Fruit fly (Drosophila melanogaster) whole organism, prepupa: ENCODE measurements around the gene mth.

Experiments used
- CG10669 ChIP-seq: fragments of 200-800 bp; sonication (Bioruptor generic); optimal IDR thresholded peaks from 3 replicates; lab custom pipeline; 2018; ENCODE audit warnings: missing biosample characterization, mild to moderate bottlenecking, missing genetic modification characterization, moderate library complexity
- CG11294 ChIP-seq: fragments of 200-800 bp; sonication (Bioruptor generic); IDR thresholded peaks from 2 replicates; pipeline ENCODE4 v1.3.6; 2022; ENCODE audit warnings: missing biosample characterization, missing genetic modification characterization
- CG11762 ChIP-seq: fragments of 200-800 bp; sonication (Bioruptor generic); optimal IDR thresholded peaks from 3 replicates; lab custom pipeline; 2016; ENCODE audit warnings: missing biosample characterization, missing genetic modification characterization; ENCODE audit not compliant: insufficient read depth
- CG11902 ChIP-seq: fragments of 200-800 bp; sonication (Bioruptor generic); optimal IDR thresholded peaks from 3 replicates; lab custom pipeline; 2016; ENCODE audit warnings: missing biosample characterization, missing genetic modification characterization
- CG15336 ChIP-seq: fragments of 200-800 bp; sonication (Bioruptor generic); IDR thresholded peaks from 2 replicates; pipeline ENCODE4 v1.3.6; 2022; ENCODE audit warnings: missing biosample characterization, missing genetic modification characterization
- CG1621 ChIP-seq: fragments of 200-800 bp; sonication (Bioruptor generic); optimal IDR thresholded peaks from 3 replicates; lab custom pipeline; 2018; ENCODE audit warnings: missing biosample characterization, mild to moderate bottlenecking, missing genetic modification characterization
- CG3032 ChIP-seq: fragments of 200-800 bp; optimal IDR thresholded peaks from 2 replicates; lab custom pipeline; 2019; ENCODE audit warnings: missing biosample characterization, mild to moderate bottlenecking, missing genetic modification characterization, moderate library complexity
- CG31627 ChIP-seq: fragments of 200-800 bp; sonication (Bioruptor generic); optimal IDR thresholded peaks from 3 replicates; lab custom pipeline; 2016; ENCODE audit warnings: missing biosample characterization, missing genetic modification characterization
- CG32006 ChIP-seq: fragments of 200-800 bp; sonication (Bioruptor generic); optimal IDR thresholded peaks from 3 replicates; lab custom pipeline; 2017; ENCODE audit warnings: missing biosample characterization, mild to moderate bottlenecking, missing genetic modification characterization
- CG6163 ChIP-seq: fragments of 200-800 bp; sonication (Bioruptor generic); IDR thresholded peaks from 3 replicates; pipeline ENCODE4 v1.3.6; 2022; ENCODE audit warnings: missing biosample characterization, missing genetic modification characterization
- CG6276 ChIP-seq: fragments of 200-800 bp; sonication (Bioruptor generic); optimal IDR thresholded peaks from 2 replicates; lab custom pipeline; 2017; ENCODE audit warnings: missing biosample characterization, mild to moderate bottlenecking, missing genetic modification characterization
- CG6808 ChIP-seq: fragments of 200-800 bp; sonication (Bioruptor generic); optimal IDR thresholded peaks from 3 replicates; lab custom pipeline; 2017; ENCODE audit warnings: missing biosample characterization, missing genetic modification characterization, mild to moderate bottlenecking, moderate library complexity, missing genetic modification reagents
- CG8119 ChIP-seq: fragments of 200-800 bp; sonication (Bioruptor generic); IDR thresholded peaks from 3 replicates; pipeline ENCODE4 v1.3.6; 2022; ENCODE audit warnings: missing biosample characterization, missing genetic modification characterization
- CG8632 ChIP-seq: fragments of 200-800 bp; sonication (Bioruptor generic); optimal IDR thresholded peaks from 3 replicates; lab custom pipeline; 2016; ENCODE audit warnings: missing biosample characterization, missing genetic modification characterization
- CG9139 ChIP-seq: fragments of 200-800 bp; sonication (Bioruptor generic); optimal IDR thresholded peaks from 3 replicates; lab custom pipeline; 2017; ENCODE audit warnings: missing biosample characterization, mild to moderate bottlenecking, missing genetic modification characterization
- Eip78C ChIP-seq: fragments of 200-800 bp; sonication (Bioruptor generic); peaks from one replicate; lab custom pipeline; 2016; ENCODE audit warnings: missing biosample characterization, missing genetic modification characterization
- Gug ChIP-seq: fragments of 200-800 bp; sonication (Bioruptor generic); IDR thresholded peaks from 2 replicates; pipeline ENCODE4 v1.3.6; 2022; ENCODE audit warnings: missing biosample characterization, missing genetic modification characterization
- Hr38 ChIP-seq: sonication (Bioruptor generic); optimal IDR thresholded peaks from 2 replicates; lab custom pipeline; 2016; ENCODE audit warnings: missing biosample characterization, missing genetic modification characterization
- Hr39 ChIP-seq: fragments of 200-800 bp; sonication (Bioruptor generic); optimal IDR thresholded peaks from 2 replicates; lab custom pipeline; 2016; ENCODE audit warnings: missing biosample characterization, missing genetic modification characterization
- Hr4 ChIP-seq: fragments of 200-800 bp; sonication (Bioruptor generic); optimal IDR thresholded peaks from 3 replicates; lab custom pipeline; 2016; ENCODE audit warnings: missing biosample characterization, missing genetic modification characterization
- Met ChIP-seq: fragments of 200-800 bp; sonication (Bioruptor generic); optimal IDR thresholded peaks from 3 replicates; lab custom pipeline; 2016; ENCODE audit warnings: missing biosample characterization, missing genetic modification characterization
- OdsH ChIP-seq: fragments of 200-800 bp; sonication (Bioruptor generic); optimal IDR thresholded peaks from 3 replicates; lab custom pipeline; 2016; ENCODE audit warnings: missing biosample characterization, missing genetic modification characterization
- Sox102F ChIP-seq: fragments of 200-800 bp; sonication (Bioruptor generic); optimal IDR thresholded peaks from 2 replicates; lab custom pipeline; 2016; ENCODE audit warnings: missing biosample characterization, mild to moderate bottlenecking, missing genetic modification characterization
- Sox14 ChIP-seq: fragments of 200-800 bp; sonication (Bioruptor generic); optimal IDR thresholded peaks from 3 replicates; lab custom pipeline; 2016; ENCODE audit warnings: missing biosample characterization, missing genetic modification characterization
- cyc ChIP-seq: fragments of 200-800 bp; sonication (Bioruptor generic); optimal IDR thresholded peaks from 3 replicates; lab custom pipeline; 2016; ENCODE audit warnings: missing biosample characterization, missing genetic modification characterization
- dsx ChIP-seq: fragments of 200-800 bp; optimal IDR thresholded peaks from 3 replicates; lab custom pipeline; 2019; ENCODE audit warnings: missing biosample characterization, mild to moderate bottlenecking, missing genetic modification characterization, moderate library complexity; ENCODE audit not compliant: poor library complexity, severe bottlenecking
- eg ChIP-seq: fragments of 200-800 bp; sonication (Bioruptor generic); IDR thresholded peaks from 3 replicates; pipeline ENCODE4 v1.3.6; 2022; ENCODE audit warnings: missing biosample characterization, missing genetic modification characterization
- esn ChIP-seq: fragments of 200-800 bp; sonication (Bioruptor generic); optimal IDR thresholded peaks from 2 replicates; lab custom pipeline; 2016; ENCODE audit warnings: missing biosample characterization, mild to moderate bottlenecking, missing genetic modification characterization, moderate library complexity
- net ChIP-seq: fragments of 200-800 bp; sonication (Bioruptor generic); optimal IDR thresholded peaks from 3 replicates; lab custom pipeline; 2016; ENCODE audit warnings: missing biosample characterization, missing genetic modification characterization
- ss ChIP-seq, 2 experiments: fragments of 200-800 bp; sonication (Bioruptor generic); optimal IDR thresholded peaks; 2 replicates in 1 of 2; 3 replicates in 1 of 2; lab custom pipeline; 2017 to 2018; ENCODE audit warnings: mild to moderate bottlenecking in 2 of 2, missing biosample characterization in 2 of 2, missing genetic modification characterization in 2 of 2, moderate library complexity in 1 of 2
- svp ChIP-seq: fragments of 200-800 bp; sonication (Bioruptor generic); peaks from one replicate; lab custom pipeline; 2016; ENCODE audit warnings: missing biosample characterization, missing genetic modification characterization
- vri ChIP-seq: fragments of 200-800 bp; sonication (Bioruptor generic); optimal IDR thresholded peaks from 3 replicates; lab custom pipeline; 2016; ENCODE audit warnings: missing biosample characterization, mild to moderate bottlenecking, missing genetic modification characterization

The mth gene

DNA sequence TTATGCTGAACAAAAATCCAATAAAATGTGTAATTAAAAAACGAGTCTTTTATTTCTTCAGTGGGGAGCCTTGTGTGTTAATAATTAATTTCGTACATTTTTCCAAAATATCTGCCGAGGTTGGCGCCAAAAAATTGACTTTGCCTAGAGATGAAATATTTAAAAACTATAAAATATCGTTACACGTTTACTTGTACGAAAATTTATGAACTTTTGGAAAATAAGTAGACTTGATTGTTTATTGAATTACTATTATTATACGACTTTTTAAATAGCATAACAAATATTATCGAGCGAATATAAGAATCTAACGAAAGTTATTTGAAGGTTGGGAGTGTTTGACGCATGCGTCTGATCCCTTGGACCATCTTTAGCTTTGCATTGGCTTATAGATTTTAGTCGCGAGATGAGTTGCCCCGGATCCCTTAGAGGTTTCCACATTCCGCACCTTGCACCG is 9.3 kb upstream of the mth start, which contains the start of gene CG1231:
TSS of gene CG1231 (plus strand) at position 407 of the 457 bp plus-strand sequence.
- TF ChIP-seq Sox102F (GFP tag; lab: Kevin White, UChicago) (no peak), CG9139 (GFP tag; lab: Kevin White, UChicago) (no peak)

DNA sequence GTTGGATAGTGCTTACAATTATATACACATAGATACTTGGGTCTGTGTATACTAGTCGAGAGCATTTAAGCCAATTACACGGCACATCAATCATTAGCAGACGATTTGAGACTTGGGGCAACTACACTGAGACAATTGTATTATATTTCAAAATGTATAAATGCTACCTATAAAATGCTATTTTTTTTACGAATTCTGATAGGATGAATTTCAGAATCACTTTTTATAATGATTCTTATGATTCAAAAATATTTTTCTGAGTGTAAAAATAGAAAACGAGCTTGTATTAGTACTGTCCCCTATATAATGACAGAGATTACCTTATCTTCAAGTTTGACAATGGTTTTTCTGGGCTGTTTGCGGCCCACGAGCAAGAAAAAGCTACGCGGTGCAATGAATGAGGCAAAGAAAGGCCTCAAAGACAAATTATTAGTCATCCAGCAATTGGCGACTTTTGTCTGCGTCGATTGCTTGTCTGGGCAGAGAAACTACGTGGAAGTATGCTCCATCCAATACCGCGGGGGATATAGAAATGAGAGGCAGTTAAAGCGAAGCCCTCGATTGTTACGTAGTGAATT is 4.0 kb upstream of the mth start:
- TF ChIP-seq Sox102F (GFP tag; lab: Kevin White, UChicago) (no peak), CG6163 (GFP tag; lab: Robert Waterston, UW) (peak; percentile 66), net (GFP tag; lab: Kevin White, UChicago) (no peak), CG10669 (no peak), CG15336 (GFP tag; lab: Robert Waterston, UW) (peak; percentile 73), Hr38 (GFP tag; lab: Kevin White, UChicago) (no peak), CG11902 (peak; percentile 25), cyc (GFP tag; lab: Kevin White, UChicago) (peak; percentile 32), ss (GFP tag; optimal IDR thresholded peaks at IDR 0.05; lab: Kevin White, UChicago) (no peak), CG9139 (GFP tag; lab: Kevin White, UChicago) (no peak), CG11294 (GFP tag; lab: Robert Waterston, UW) (peak; percentile 47; the same call in 1 of the 2 replicates), CG31627 (peak; percentile 17), CG11762 (GFP tag; lab: Kevin White, UChicago) (peak; percentile 26), CG8119 (GFP tag; lab: Robert Waterston, UW) (peak; percentile 76), Sox14 (GFP tag; lab: Kevin White, UChicago) (no peak), Met (no peak), Eip78C (GFP tag; lab: Kevin White, UChicago) (peak; percentile 90), eg (GFP tag; lab: Robert Waterston, UW) (peak; percentile 85), Gug (GFP tag; lab: Robert Waterston, UW) (peak; percentile 67), CG6276 (GFP tag; lab: Kevin White, UChicago) (no peak), esn (GFP tag; lab: Kevin White, UChicago) (peak; percentile 63), Hr4 (GFP tag; lab: Kevin White, UChicago) (no peak), CG3032 (tag; lab: Kevin White, UChicago) (peak; percentile 43), vri (GFP tag; lab: Kevin White, UChicago) (no peak), dsx (GFP tag; lab: Kevin White, UChicago) (peak; percentile 35), CG32006 (no peak)
- TF ChIP-seq, all 60 proteins: peak for 14

- TF ChIP-seq CG15336 (GFP tag; lab: Robert Waterston, UW) (0 out of 2 replicates have a peak, but pooled peaks have one; percentile 14), Eip78C (GFP tag; lab: Kevin White, UChicago) (peak; percentile 52), OdsH (peak; percentile 6), svp (peak; percentile 94), CG11902 (no peak), CG6808 (no peak), vri (GFP tag; lab: Kevin White, UChicago) (peak; percentile 31), CG1621 (no peak), esn (GFP tag; lab: Kevin White, UChicago) (peak; percentile 13), Hr39 (GFP tag; lab: Kevin White, UChicago) (peak; percentile 22)
Measured at dm6 chr3L:349751-350150, 3.0 kb upstream of the mth start.

DNA sequence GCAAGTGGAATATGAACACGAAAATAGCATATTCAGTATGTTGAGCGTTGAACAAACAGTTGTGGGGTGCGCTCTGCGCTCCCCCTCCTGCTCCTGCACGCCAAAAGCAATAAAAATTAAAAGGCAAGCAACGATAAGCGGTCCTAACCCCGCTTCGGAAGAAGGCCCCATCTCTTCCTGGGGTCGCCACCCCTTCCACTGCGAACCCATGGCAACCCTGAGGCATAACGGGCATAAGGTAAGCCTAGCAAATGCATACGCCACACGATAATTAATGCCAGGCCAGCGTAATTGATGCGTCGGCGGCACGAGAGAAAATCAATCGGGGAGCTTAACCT is 1.6 kb upstream of the mth start:
- TF ChIP-seq svp (peak; percentile 57), CG8632 (GFP tag; lab: Kevin White, UChicago) (no peak)
- TF ChIP-seq, all 60 proteins: peak for 1
